Fruit fly (Drosophila melanogaster) whole organism, embryonic: ENCODE measurements around the gene fzy.

Experiments used
- CG10209 ChIP-seq: fragments of 200-800 bp; sonication (Bioruptor generic); optimal IDR thresholded peaks from 3 replicates; lab custom pipeline; 2017; ENCODE audit warnings: missing biosample characterization, mild to moderate bottlenecking, missing genetic modification characterization, missing genetic modification reagents
- CG10431 ChIP-seq: fragments of 200-800 bp; sonication (Bioruptor generic); optimal IDR thresholded peaks from 3 replicates; lab custom pipeline; 2018; ENCODE audit warnings: missing biosample characterization, mild to moderate bottlenecking, missing genetic modification characterization
- CG12071 ChIP-seq: fragments of 200-800 bp; sonication (Bioruptor generic); optimal IDR thresholded peaks from 3 replicates; lab custom pipeline; 2018; ENCODE audit warnings: missing biosample characterization, mild to moderate bottlenecking, missing genetic modification characterization
- CG13624 ChIP-seq: fragments of 200-800 bp; sonication (Bioruptor generic); optimal IDR thresholded peaks from 2 replicates; lab custom pipeline; 2016; ENCODE audit warnings: missing biosample characterization, missing genetic modification characterization
- CG17568 ChIP-seq: fragments of 200-800 bp; sonication (Bioruptor generic); optimal IDR thresholded peaks from 2 replicates; lab custom pipeline; 2018; ENCODE audit warnings: missing biosample characterization, mild to moderate bottlenecking, missing genetic modification characterization, moderate library complexity
- CG1792 ChIP-seq: fragments of 200-800 bp; sonication (Bioruptor generic); optimal IDR thresholded peaks from 2 replicates; lab custom pipeline; 2016; ENCODE audit warnings: missing biosample characterization, missing genetic modification characterization
- CG18262 ChIP-seq: fragments of 200-800 bp; optimal IDR thresholded peaks from 3 replicates; lab custom pipeline; 2019; ENCODE audit warnings: missing biosample characterization, mild to moderate bottlenecking, missing genetic modification characterization, moderate library complexity
- CG18599 ChIP-seq: fragments of 200-800 bp; sonication (Bioruptor generic); optimal IDR thresholded peaks from 3 replicates; lab custom pipeline; 2017; ENCODE audit warnings: missing biosample characterization, missing genetic modification characterization, mild to moderate bottlenecking, moderate library complexity, missing genetic modification reagents
- CG2678 ChIP-seq: fragments of 200-800 bp; sonication (Bioruptor generic); optimal IDR thresholded peaks from 3 replicates; lab custom pipeline; 2019; ENCODE audit warnings: missing biosample characterization, mild to moderate bottlenecking, missing genetic modification characterization, moderate library complexity
- CG31365 ChIP-seq: fragments of 200-800 bp; sonication (Bioruptor generic); optimal IDR thresholded peaks from 2 replicates; lab custom pipeline; 2018; ENCODE audit warnings: missing biosample characterization, mild to moderate bottlenecking, missing genetic modification characterization
- CG33557 ChIP-seq: fragments of 200-800 bp; sonication (Bioruptor generic); optimal IDR thresholded peaks from 2 replicates; lab custom pipeline; 2019; ENCODE audit warnings: missing biosample characterization, mild to moderate bottlenecking, missing genetic modification characterization, moderate library complexity
- CG34422 ChIP-seq: fragments of 200-800 bp; sonication (Bioruptor generic); IDR thresholded peaks from 3 replicates; pipeline ENCODE4 v1.3.6; 2022; ENCODE audit warnings: missing biosample characterization, missing genetic modification characterization
- CG3838 ChIP-seq: fragments of 200-800 bp; sonication (Bioruptor generic); optimal IDR thresholded peaks from 3 replicates; lab custom pipeline; 2016; ENCODE audit warnings: missing biosample characterization, missing genetic modification characterization
- CG4360 ChIP-seq: fragments of 200-800 bp; sonication (Bioruptor generic); IDR thresholded peaks from 2 replicates; pipeline ENCODE4 v1.3.6; 2022; ENCODE audit warnings: missing biosample characterization, missing genetic modification characterization
- CG43689 ChIP-seq: fragments of 200-800 bp; sonication (Bioruptor generic); IDR thresholded peaks from 2 replicates; pipeline ENCODE4 v1.3.6; 2022; ENCODE audit warnings: missing biosample characterization, missing genetic modification characterization
- CG5180 ChIP-seq: fragments of 200-800 bp; sonication (Bioruptor generic); optimal IDR thresholded peaks from 3 replicates; lab custom pipeline; 2017; ENCODE audit warnings: missing biosample characterization, missing genetic modification characterization, mild to moderate bottlenecking, moderate library complexity, missing genetic modification reagents
- CG5245 ChIP-seq: fragments of 200-800 bp; sonication (Bioruptor generic); optimal IDR thresholded peaks from 3 replicates; lab custom pipeline; 2016; ENCODE audit warnings: missing biosample characterization, missing genetic modification characterization
- CG6813 ChIP-seq: fragments of 200-800 bp; sonication (Bioruptor generic); optimal IDR thresholded peaks from 2 replicates; lab custom pipeline; 2017; ENCODE audit warnings: missing biosample characterization, missing genetic modification characterization, mild to moderate bottlenecking, moderate library complexity, missing genetic modification reagents
- CG7745 ChIP-seq: fragments of 200-800 bp; sonication (Bioruptor generic); optimal IDR thresholded peaks from 2 replicates; lab custom pipeline; 2018; ENCODE audit warnings: missing biosample characterization, mild to moderate bottlenecking, missing genetic modification characterization, moderate library complexity
- CG8924 ChIP-seq: fragments of 200-800 bp; optimal IDR thresholded peaks from 3 replicates; lab custom pipeline; 2019; ENCODE audit warnings: missing biosample characterization, mild to moderate bottlenecking, missing genetic modification characterization, moderate library complexity
- CkIIα-i1 ChIP-seq: fragments of 200-800 bp; sonication (Bioruptor generic); IDR thresholded peaks from 2 replicates; pipeline ENCODE4 v1.3.6; 2022; ENCODE audit warnings: missing biosample characterization, missing genetic modification characterization
- CrebB ChIP-seq: fragments of 200-800 bp; sonication (Bioruptor generic); optimal IDR thresholded peaks from 3 replicates; lab custom pipeline; 2018; ENCODE audit warnings: missing biosample characterization, mild to moderate bottlenecking, missing genetic modification characterization
- Dek ChIP-seq: fragments of 200-800 bp; sonication (Bioruptor generic); optimal IDR thresholded peaks from 3 replicates; lab custom pipeline; 2019; ENCODE audit warnings: missing biosample characterization, mild to moderate bottlenecking, missing genetic modification characterization, moderate library complexity
- Dip2 ChIP-seq: fragments of 200-800 bp; sonication (Bioruptor generic); IDR thresholded peaks from 2 replicates; pipeline ENCODE4 v1.3.6; 2022; ENCODE audit warnings: missing biosample characterization, missing genetic modification characterization
- Fer2 ChIP-seq: fragments of 200-800 bp; sonication (Bioruptor generic); optimal IDR thresholded peaks from 2 replicates; lab custom pipeline; 2018; ENCODE audit warnings: missing biosample characterization, mild to moderate bottlenecking, missing genetic modification characterization, moderate library complexity
- Med ChIP-seq: fragments of 200-800 bp; sonication (Bioruptor generic); peaks from one replicate; lab custom pipeline; 2016; ENCODE audit warnings: missing biosample characterization, missing genetic modification characterization, mild to moderate bottlenecking, inconsistent platforms, moderate library complexity
- Pdp1 ChIP-seq, 2 experiments: fragments of 200-800 bp; sonication (Bioruptor generic); optimal IDR thresholded peaks; 3 replicates each; lab custom pipeline; 2016; ENCODE audit warnings: missing biosample characterization in 2 of 2, missing genetic modification characterization in 2 of 2, mild to moderate bottlenecking in 1 of 2, moderate library complexity in 1 of 2
- Side ChIP-seq: fragments of 200-800 bp; sonication (Bioruptor generic); optimal IDR thresholded peaks from 2 replicates; lab custom pipeline; 2016; ENCODE audit warnings: missing biosample characterization, missing genetic modification characterization
- ap ChIP-seq: fragments of 200-800 bp; sonication (Bioruptor generic); IDR thresholded peaks from 2 replicates; pipeline ENCODE4 v1.3.6; 2022; ENCODE audit warnings: missing biosample characterization, missing genetic modification characterization
- cg ChIP-seq: fragments of 200-800 bp; sonication (Bioruptor generic); optimal IDR thresholded peaks from 3 replicates; lab custom pipeline; 2019; ENCODE audit warnings: missing biosample characterization, mild to moderate bottlenecking, missing genetic modification characterization, moderate library complexity
- chinmo ChIP-seq: fragments of 200-800 bp; sonication (Bioruptor generic); IDR thresholded peaks from 4 replicates; pipeline ENCODE4 v1.3.6; 2022; ENCODE audit warnings: missing biosample characterization, missing genetic modification characterization; ENCODE audit not compliant: partially characterized antibody
- chm ChIP-seq: fragments of 200-800 bp; sonication (Bioruptor generic); IDR thresholded peaks from 2 replicates; pipeline ENCODE4 v1.3.6; 2022; ENCODE audit warnings: missing biosample characterization, missing genetic modification characterization
- croc ChIP-seq: fragments of 200-800 bp; sonication (Bioruptor generic); conservative IDR thresholded peaks from 3 replicates; pipeline ENCODE4 v1.3.6; 2022; ENCODE audit warnings: missing biosample characterization, missing genetic modification characterization
- crp ChIP-seq, 2 experiments: fragments of 200-800 bp; sonication (Bioruptor generic); optimal IDR thresholded peaks; 2 replicates in 1 of 2; 3 replicates in 1 of 2; lab custom pipeline; 2017; ENCODE audit warnings: missing biosample characterization in 2 of 2, missing genetic modification characterization in 2 of 2, mild to moderate bottlenecking in 1 of 2, moderate library complexity in 1 of 2
- dmrt11E ChIP-seq: fragments of 200-800 bp; sonication (Bioruptor generic); optimal IDR thresholded peaks from 3 replicates; lab custom pipeline; 2018; ENCODE audit warnings: missing biosample characterization, mild to moderate bottlenecking, missing genetic modification characterization, moderate library complexity
- dysf ChIP-seq: fragments of 200-800 bp; sonication (Bioruptor generic); IDR thresholded peaks from 3 replicates; pipeline ENCODE4 v1.3.6; 2022; ENCODE audit warnings: missing biosample characterization, missing genetic modification characterization
- kni ChIP-seq: fragments of 200-800 bp; sonication (Bioruptor generic); optimal IDR thresholded peaks from 3 replicates; lab custom pipeline; 2017; ENCODE audit warnings: mild to moderate bottlenecking, missing biosample characterization, missing genetic modification reagents, missing genetic modification characterization
- nau ChIP-seq: fragments of 200-800 bp; sonication (Bioruptor generic); optimal IDR thresholded peaks from 3 replicates; lab custom pipeline; 2017; ENCODE audit warnings: missing biosample characterization, mild to moderate bottlenecking, missing genetic modification characterization, missing genetic modification reagents
- onecut ChIP-seq: fragments of 200-800 bp; sonication (Bioruptor generic); IDR thresholded peaks from 2 replicates; pipeline ENCODE4 v1.3.6; 2022; ENCODE audit warnings: missing biosample characterization, missing genetic modification characterization
- pfk ChIP-seq: fragments of 200-800 bp; sonication (Bioruptor generic); optimal IDR thresholded peaks from 2 replicates; lab custom pipeline; 2018; ENCODE audit warnings: missing biosample characterization, mild to moderate bottlenecking, missing genetic modification characterization, moderate library complexity
- sens ChIP-seq: fragments of 200-800 bp; sonication (Bioruptor generic); peaks from one replicate; lab custom pipeline; 2016; ENCODE audit warnings: missing biosample characterization, missing genetic modification characterization
- slou ChIP-seq: fragments of 200-800 bp; sonication (Bioruptor generic); optimal IDR thresholded peaks from 3 replicates; lab custom pipeline; 2016; ENCODE audit warnings: missing biosample characterization, missing genetic modification characterization
- sug ChIP-seq: fragments of 200-800 bp; optimal IDR thresholded peaks from 2 replicates; lab custom pipeline; 2019; ENCODE audit warnings: missing biosample characterization, mild to moderate bottlenecking, missing genetic modification characterization, moderate library complexity
- tap ChIP-seq: fragments of 200-800 bp; optimal IDR thresholded peaks from 3 replicates; lab custom pipeline; 2019; ENCODE audit warnings: missing biosample characterization, mild to moderate bottlenecking, missing genetic modification characterization, moderate library complexity
- twi ChIP-seq: fragments of 200-800 bp; optimal IDR thresholded peaks from 2 replicates; lab custom pipeline; 2019; ENCODE audit warnings: missing biosample characterization, mild to moderate bottlenecking, missing genetic modification characterization, moderate library complexity
- zen ChIP-seq: fragments of 200-800 bp; sonication (Bioruptor generic); optimal IDR thresholded peaks from 3 replicates; lab custom pipeline; 2018; ENCODE audit warnings: missing biosample characterization, mild to moderate bottlenecking, missing genetic modification characterization, moderate library complexity

Gene fzy

dm6 chr2L:16272730-16273129 is 38.0 kb upstream of the fzy start (continued):
- peak in 1 of 2 experiments; percentile 78 for TF ChIP-seq crp (GFP tag; optimal IDR thresholded peaks at IDR 0.05; lab: Kevin White, UChicago)
- TF ChIP-seq CG5180: peak; percentile 37
- TF ChIP-seq CG8924 (tag; lab: Kevin White, UChicago): peak; percentile 36
- TF ChIP-seq dmrt11E: peak; percentile 1
- TF ChIP-seq ap (GFP tag; lab: Robert Waterston, UW): no peak
- TF ChIP-seq CG17568 (GFP tag; lab: Kevin White, UChicago): peak; percentile 49
- TF ChIP-seq CG31365 (tag; lab: Kevin White, UChicago): peak; percentile 30
- no peak for TF ChIP-seq CG1792 (GFP tag; lab: Kevin White, UChicago)
- TF ChIP-seq CG18599 (GFP tag; lab: Kevin White, UChicago): peak; percentile 75
- TF ChIP-seq CG10431 (GFP tag; lab: Kevin White, UChicago): peak; percentile 34
- no peak for TF ChIP-seq Dek
- TF ChIP-seq CG10209 (GFP tag; lab: Kevin White, UChicago): peak; percentile 11
- no peak for TF ChIP-seq dysf
- TF ChIP-seq CG5245 (GFP tag; lab: Kevin White, UChicago): no peak
- peak; percentile 52 for TF ChIP-seq CG2678
- TF ChIP-seq croc (GFP tag; lab: Robert Waterston, UW): no peak
- TF ChIP-seq nau (GFP tag; lab: Kevin White, UChicago): peak; percentile 75
- TF ChIP-seq CkIIα-i1 (GFP tag; lab: Robert Waterston, UW): no peak
- no peak for TF ChIP-seq CG3838
- TF ChIP-seq Fer2 (tag; lab: Kevin White, UChicago): peak; percentile 12
- peak; percentile 16 for TF ChIP-seq CG18262 (tag; lab: Kevin White, UChicago)
- peak; percentile 93 for TF ChIP-seq CG7745
- TF ChIP-seq tap (tag; lab: Kevin White, UChicago): no peak
- TF ChIP-seq Med (GFP tag; lab: Kevin White, UChicago): peak; percentile 83
- no peak for TF ChIP-seq slou (GFP tag; lab: Kevin White, UChicago)
- TF ChIP-seq chm (GFP tag; lab: Robert Waterston, UW): peak; percentile 39; the same call in 1 of the 2 replicates
- peak in 1 of 2 experiments; percentile 30 for TF ChIP-seq Pdp1 (GFP tag; optimal IDR thresholded peaks at IDR 0.05; lab: Kevin White, UChicago)
- TF ChIP-seq CG12071 (GFP tag; lab: Kevin White, UChicago): peak; percentile 51
- TF ChIP-seq CG6813: peak; percentile 68
- TF ChIP-seq twi (tag; lab: Kevin White, UChicago): peak; percentile 27
- peak; percentile 79 for TF ChIP-seq kni (GFP tag; lab: Kevin White, UChicago)
- TF ChIP-seq CrebB (tag; lab: Kevin White, UChicago): peak; percentile 26
- no peak for TF ChIP-seq Side (GFP tag; lab: Kevin White, UChicago)

dm6 chr2L:16273439-16273838 is 37.3 kb upstream of the fzy start:
- TF ChIP-seq sug (tag; lab: Kevin White, UChicago): peak; percentile 1
- TF ChIP-seq pfk: peak; percentile 33
- TF ChIP-seq CG34422 (GFP tag; lab: Robert Waterston, UW): peak; percentile 9; the same call in 1 of the 3 replicates
- peak; percentile 77 for TF ChIP-seq CG13624 (GFP tag; lab: Kevin White, UChicago)
- no peak for TF ChIP-seq CG43689 (GFP tag; lab: Robert Waterston, UW)
- TF ChIP-seq crp (GFP tag; optimal IDR thresholded peaks at IDR 0.05; lab: Kevin White, UChicago): peak in 1 of 2 experiments; percentile 12
- no peak for TF ChIP-seq CG33557 (GFP tag; lab: Kevin White, UChicago)
- TF ChIP-seq CG4360 (GFP tag; lab: Robert Waterston, UW): 0 out of 2 replicates have a peak, but pooled peaks have one; percentile 6
- TF ChIP-seq cg (GFP tag; lab: Kevin White, UChicago): peak; percentile 1
- no peak for TF ChIP-seq zen (tag; lab: Kevin White, UChicago)
- peak; percentile 44; the same call in 1 of the 2 replicates for TF ChIP-seq onecut
- no peak for TF ChIP-seq Dip2 (GFP tag; lab: Robert Waterston, UW)
- TF ChIP-seq chinmo (GFP tag; lab: Robert Waterston, UW): peak; percentile 85; the same call in 1 of the 4 replicates
- TF ChIP-seq sens (GFP tag; lab: Kevin White, UChicago): peak; percentile 20
